Worm (Caenorhabditis elegans) whole organism, early embryonic: Measurements from ENCODE around the gene sre-3.

Source experiments
- F13C5.2 ChIP-seq: sonication (generic microtip); optimal IDR thresholded peaks from 2 replicates; lab custom pipeline; 2017; ENCODE audit warnings: mild to moderate bottlenecking, missing genetic modification characterization, inconsistent platforms, missing compliant biosample characterization
- aly-1 ChIP-seq: sonication (generic microtip); optimal IDR thresholded peaks from 2 replicates; lab custom pipeline; 2016; ENCODE audit warnings: missing genetic modification characterization, missing compliant biosample characterization
- ama-1 ChIP-seq: fragments of 150-350 bp; optimal IDR thresholded peaks from 2 replicates; lab custom pipeline; 2014
- ceh-13 ChIP-seq: fragments of 200-800 bp; sonication (Bioruptor generic); optimal IDR thresholded peaks from 2 replicates; lab custom pipeline; 2018; ENCODE audit warnings: mild to moderate bottlenecking, missing genetic modification characterization, missing compliant biosample characterization
- ceh-36 ChIP-seq: sonication (generic microtip); optimal IDR thresholded peaks from 2 replicates; lab custom pipeline; 2016; ENCODE audit warnings: missing genetic modification characterization, inconsistent platforms, missing compliant biosample characterization
- ets-7 ChIP-seq: sonication (generic microtip); optimal IDR thresholded peaks from 2 replicates; lab custom pipeline; 2016; ENCODE audit warnings: missing genotype, missing genetic modification characterization, missing compliant biosample characterization
- hmbx-1 ChIP-seq: sonication (generic microtip); optimal IDR thresholded peaks from 2 replicates; lab custom pipeline; 2016; ENCODE audit warnings: mild to moderate bottlenecking, missing genetic modification characterization, missing compliant biosample characterization
- hmg-4 ChIP-seq: fragments of 200-800 bp; sonication (Bioruptor generic); optimal IDR thresholded peaks from 2 replicates; lab custom pipeline; 2018; ENCODE audit warnings: mild to moderate bottlenecking, missing genetic modification characterization, missing compliant biosample characterization
- hnd-1 ChIP-seq: sonication (generic microtip); optimal IDR thresholded peaks from 2 replicates; lab custom pipeline; 2016; ENCODE audit warnings: missing genetic modification characterization, missing compliant biosample characterization
- pes-1 ChIP-seq: fragments of 200-800 bp; sonication (Bioruptor generic); IDR thresholded peaks from 2 replicates; pipeline ENCODE4 v1.3.6; 2022; ENCODE audit warnings: missing genetic modification reagents, missing genetic modification characterization, missing compliant biosample characterization
- scrt-1 ChIP-seq: fragments of 200-800 bp; sonication (Bioruptor generic); IDR thresholded peaks from 2 replicates; pipeline ENCODE4 v1.3.6; 2022; ENCODE audit warnings: missing genetic modification characterization, missing compliant biosample characterization
- tbx-11 ChIP-seq: fragments of 200-800 bp; sonication (Bioruptor generic); IDR thresholded peaks from 2 replicates; pipeline ENCODE4 v1.3.6; 2022; ENCODE audit warnings: missing genetic modification characterization, missing compliant biosample characterization
- tbx-37 ChIP-seq: fragments of 200-800 bp; sonication (Bioruptor generic); conservative IDR thresholded peaks from 2 replicates; pipeline ENCODE4 v1.3.6; 2022; ENCODE audit warnings: missing genetic modification reagents, missing genetic modification characterization, missing compliant biosample characterization
- tra-4 ChIP-seq: sonication (generic microtip); optimal IDR thresholded peaks from 2 replicates; lab custom pipeline; 2017; ENCODE audit warnings: missing genetic modification characterization, missing compliant biosample characterization

- TF ChIP-seq hnd-1 (no peak), ceh-36 (tag; lab: Kevin White, UChicago) (no peak), tbx-11 (GFP tag; lab: Robert Waterston, UW) (no peak), hmbx-1 (no peak), ama-1 (lab: Kevin White, UChicago) (no peak), F13C5.2 (tag; lab: Kevin White, UChicago) (no peak), tbx-37 (GFP tag; lab: Robert Waterston, UW) (no peak), ets-7 (tag; lab: Kevin White, UChicago) (no peak), tra-4 (no peak), ceh-13 (GFP tag; lab: Kevin White, UChicago) (no peak), scrt-1 (GFP tag; lab: Robert Waterston, UW) (no peak), aly-1 (tag; lab: Kevin White, UChicago) (no peak), hmg-4 (GFP tag; lab: Kevin White, UChicago) (no peak), pes-1 (no peak)
Observed at ce11 chrII:7390335-7390734, 4.8 kb downstream of the sre-3 start.
